Worm (Caenorhabditis elegans): ENCODE results near the gene ttr-38.

ttr-38 gene

ce11 chrX:9302763-9303162 is 11.5 kb downstream of the ttr-38 start:
- TF ChIP-seq Y53F4B.3 (GFP tag; IDR thresholded peaks at IDR 0.05) (no peak), D2030.7 (GFP tag; IDR thresholded peaks at IDR 0.05) (no peak), Y56A3A.18 (GFP tag; IDR thresholded peaks at IDR 0.05) (no peak), snpc-3.4 (tag; optimal IDR thresholded peaks at IDR 0.05) (no peak), ztf-26 (tag; optimal IDR thresholded peaks at IDR 0.05) (no peak), nhr-90 (tag; optimal IDR thresholded peaks at IDR 0.05) (no peak), egl-44 (GFP tag; IDR thresholded peaks at IDR 0.05) (no peak), lag-1 (GFP tag; IDR thresholded peaks at IDR 0.05) (no peak), bed-2 (GFP tag; IDR thresholded peaks at IDR 0.05) (no peak), B0035.1 (tag; optimal IDR thresholded peaks at IDR 0.05) (no peak), egrh-3 (GFP tag; IDR thresholded peaks at IDR 0.05) (no peak), sea-2 (GFP tag; IDR thresholded peaks at IDR 0.05) (no peak), C17E4.6 (GFP tag; IDR thresholded peaks at IDR 0.05) (no peak), T26A5.8 (tag; optimal IDR thresholded peaks at IDR 0.05) (no peak)

- no peak for TF ChIP-seq B0019.2 (GFP tag; conservative IDR thresholded peaks at IDR 0.05)
- no peak for TF ChIP-seq fkh-3 (tag; optimal IDR thresholded peaks at IDR 0.05)
- no peak for TF ChIP-seq snpc-1.1 (tag; optimal IDR thresholded peaks at IDR 0.05; ENCODE audit: insufficient read depth)
- TF ChIP-seq F37B4.10 (GFP tag; IDR thresholded peaks at IDR 0.05): no peak
- TF ChIP-seq mcd-1 (GFP tag; IDR thresholded peaks at IDR 0.05): no peak
- TF ChIP-seq repo-1 (tag; optimal IDR thresholded peaks at IDR 0.05): no peak
- TF ChIP-seq hlh-12 (tag; optimal IDR thresholded peaks at IDR 0.05): no peak
- no peak for TF ChIP-seq T26A5.8 (tag; optimal IDR thresholded peaks at IDR 0.05)
Measured at ce11 chrX:9300379-9300778, 13.9 kb downstream of the ttr-38 start.

ce11 chrX:9298846-9299245 is 15.5 kb downstream of the ttr-38 start, which contains the start of gene B0416.2:
TSS of gene B0416.2 (plus strand) at chrX:9299146.
- no peak for TF ChIP-seq lin-54 (GFP tag; optimal IDR thresholded peaks at IDR 0.05)
- TF ChIP-seq somi-1 (GFP tag; optimal IDR thresholded peaks at IDR 0.05): no peak
- no peak for TF ChIP-seq ccch-3 (GFP tag; optimal IDR thresholded peaks at IDR 0.05)
- no peak for TF ChIP-seq snpc-1.1 (tag; optimal IDR thresholded peaks at IDR 0.05; ENCODE audit: insufficient read depth)
- TF ChIP-seq hsf-1 (GFP tag; IDR thresholded peaks at IDR 0.05): no peak
- TF ChIP-seq snpc-3.4 (tag; optimal IDR thresholded peaks at IDR 0.05): no peak
- no peak for TF ChIP-seq lsy-27 (tag; optimal IDR thresholded peaks at IDR 0.05; ENCODE audit: borderline replicate concordance, insufficient read depth)
- no peak for TF ChIP-seq dpl-1 (GFP tag; optimal IDR thresholded peaks at IDR 0.05)

ce11 chrX:9297834-9298233 is 16.5 kb downstream of the ttr-38 start, which contains the start of gene B0416.7:
TSS of gene B0416.7 (minus strand) at chrX:9297934.
- TF ChIP-seq lin-26 (GFP tag; IDR thresholded peaks at IDR 0.05) (no peak), ceh-27 (GFP tag; optimal IDR thresholded peaks at IDR 0.05) (peak; percentile 16)

ce11 chrX:9296591-9296990 is 17.7 kb downstream of the ttr-38 start, which contains the start of gene gly-13:
TSS of gene gly-13 (minus strand) at chrX:9296622.
- TF ChIP-seq repo-1 (tag; optimal IDR thresholded peaks at IDR 0.05) (no peak), C06A6.2 (GFP tag; conservative IDR thresholded peaks at IDR 0.05) (no peak), lin-26 (GFP tag; IDR thresholded peaks at IDR 0.05) (no peak), rpc-1 (optimal IDR thresholded peaks at IDR 0.05) (peak; percentile 17), rpc-1 (tag; optimal IDR thresholded peaks at IDR 0.05) (no peak), B0261.1 (tag; optimal IDR thresholded peaks at IDR 0.05) (no peak), lin-40 (tag; optimal IDR thresholded peaks at IDR 0.05) (peak; percentile 3), nhr-27 (tag; optimal IDR thresholded peaks at IDR 0.05) (no peak), B0336.3 (GFP tag; IDR thresholded peaks at IDR 0.05) (no peak), cebp-1 (GFP tag; IDR thresholded peaks at IDR 0.05) (no peak), cebp-1 (tag; optimal IDR thresholded peaks at IDR 0.05) (peak; percentile 20), madf-3 (GFP tag; IDR thresholded peaks at IDR 0.05) (no peak), ceh-100 (GFP tag; IDR thresholded peaks at IDR 0.05) (no peak), sdz-38 (tag; optimal IDR thresholded peaks at IDR 0.05) (no peak)

All from whole organism, young adult.